Worm (Caenorhabditis elegans): Measurements from ENCODE around the gene icl-1.

Gene icl-1

ce11 chrV:689538-689937 lies 38.3 kb downstream of the icl-1 start:
- TF ChIP-seq egl-27 (tag; optimal IDR thresholded peaks at IDR 0.05) (no peak), C34F6.9 (tag; optimal IDR thresholded peaks at IDR 0.05) (no peak), gmeb-1 (tag; optimal IDR thresholded peaks at IDR 0.05) (no peak), blmp-1 (tag; optimal IDR thresholded peaks at IDR 0.05; ENCODE audit: insufficient read depth) (no peak), nhr-237 (tag; optimal IDR thresholded peaks at IDR 0.05) (no peak), ZK546.5 (tag; optimal IDR thresholded peaks at IDR 0.05) (no peak), nhr-23 (tag; optimal IDR thresholded peaks at IDR 0.05) (no peak), nhr-77 (tag; optimal IDR thresholded peaks at IDR 0.05) (no peak), peb-1 (tag; optimal IDR thresholded peaks at IDR 0.05) (no peak), dmd-4 (tag; optimal IDR thresholded peaks at IDR 0.05) (no peak), nhr-6 (tag; optimal IDR thresholded peaks at IDR 0.05) (no peak), sem-4 (tag; optimal IDR thresholded peaks at IDR 0.05) (no peak), ama-1 (optimal IDR thresholded peaks at IDR 0.05) (no peak), F13H6.1 (tag; optimal IDR thresholded peaks at IDR 0.05) (no peak), Y55F3AM.14 (GFP tag; optimal IDR thresholded peaks at IDR 0.05) (no peak), elt-3 (tag; optimal IDR thresholded peaks at IDR 0.05) (no peak), sma-9 (GFP tag; optimal IDR thresholded peaks at IDR 0.05) (no peak), sma-9 (tag; optimal IDR thresholded peaks at IDR 0.05) (no peak)

DNA sequence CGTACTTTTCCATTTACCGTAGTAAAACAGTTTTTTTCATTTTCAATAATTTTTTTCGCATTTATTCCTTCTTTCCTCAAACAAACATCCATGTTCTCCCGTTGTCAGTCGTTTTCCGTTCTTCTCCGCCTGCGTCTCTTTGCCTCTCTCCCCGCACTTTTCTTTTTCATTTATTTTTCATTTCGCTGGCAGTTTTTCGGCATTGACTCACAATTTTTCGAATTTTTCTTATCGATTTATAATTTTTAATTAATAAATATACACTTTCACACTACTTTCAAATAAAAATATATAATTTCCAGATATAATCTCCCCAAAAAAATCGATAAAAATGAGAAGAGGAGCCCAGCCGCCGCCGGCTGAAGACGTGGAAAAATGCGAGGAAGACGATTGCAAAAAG lies 40.4 kb downstream of the icl-1 start, which contains the start of gene H25P19.1:
Gene H25P19.1, plus strand, starts transcription at position 301 of the 400 bp plus-strand sequence.
- no peak for TF ChIP-seq unc-55 (GFP tag; optimal IDR thresholded peaks at IDR 0.05)
- TF ChIP-seq C34F6.9 (tag; optimal IDR thresholded peaks at IDR 0.05), result no peak
- TF ChIP-seq nhr-11 (tag; optimal IDR thresholded peaks at IDR 0.05), result no peak
- no peak for TF ChIP-seq sem-4 (tag; optimal IDR thresholded peaks at IDR 0.05)
- TF ChIP-seq nhr-21 (tag; optimal IDR thresholded peaks at IDR 0.05), result no peak
- no peak for TF ChIP-seq ZK546.5 (tag; optimal IDR thresholded peaks at IDR 0.05)
- no peak for TF ChIP-seq ztf-11 (tag; optimal IDR thresholded peaks at IDR 0.05)
- TF ChIP-seq R02D3.7 (tag; optimal IDR thresholded peaks at IDR 0.05), result no peak
- TF ChIP-seq elt-1 (tag; optimal IDR thresholded peaks at IDR 0.05), result no peak
- TF ChIP-seq zag-1 (tag; optimal IDR thresholded peaks at IDR 0.05), result no peak
- TF ChIP-seq nhr-6 (tag; optimal IDR thresholded peaks at IDR 0.05), result no peak

ce11 chrV:683858-684257 lies 43.9 kb downstream of the icl-1 start, which contains the start of gene F31F4.1:
TSS of gene F31F4.1 (plus strand) at chrV:684060.
- TF ChIP-seq nhr-129 (tag; optimal IDR thresholded peaks at IDR 0.05) (no peak), fos-1 (tag; optimal IDR thresholded peaks at IDR 0.05) (peak; percentile 29)

DNA sequence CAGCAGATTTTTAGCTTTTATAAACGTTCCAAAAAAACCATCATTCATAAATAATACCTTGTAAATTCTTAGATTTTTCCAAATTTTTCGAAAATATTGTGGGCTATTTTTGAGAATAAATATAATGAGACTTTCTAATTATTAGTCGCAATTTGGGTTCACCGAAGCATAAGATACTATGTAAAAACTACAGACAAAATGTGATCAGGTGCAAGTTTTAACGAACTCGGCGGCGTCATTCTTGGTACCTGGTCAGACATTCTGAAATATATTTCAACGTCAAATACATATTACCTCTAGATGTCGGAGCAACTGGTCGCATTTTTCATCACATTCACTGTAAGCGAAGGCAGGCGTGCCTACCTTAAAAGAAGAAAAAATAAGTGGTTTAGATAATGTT lies 45.8 kb downstream of the icl-1 start, which contains the start of gene srx-23:
Gene srx-23, plus strand, starts transcription at position 301 of the 400 bp plus-strand sequence.
- no peak for TF ChIP-seq elt-3 (tag; optimal IDR thresholded peaks at IDR 0.05)
- TF ChIP-seq dmd-4 (tag; optimal IDR thresholded peaks at IDR 0.05), result no peak
- TF ChIP-seq nhr-23 (tag; optimal IDR thresholded peaks at IDR 0.05), result no peak
- TF ChIP-seq C34F6.9 (tag; optimal IDR thresholded peaks at IDR 0.05), result no peak
- TF ChIP-seq zag-1 (tag; optimal IDR thresholded peaks at IDR 0.05), result no peak
- no peak for TF ChIP-seq peb-1 (tag; optimal IDR thresholded peaks at IDR 0.05)
- TF ChIP-seq nhr-21 (tag; optimal IDR thresholded peaks at IDR 0.05), result no peak
- TF ChIP-seq nhr-6 (tag; optimal IDR thresholded peaks at IDR 0.05), result no peak
- no peak for TF ChIP-seq unc-55 (GFP tag; optimal IDR thresholded peaks at IDR 0.05)

DNA sequence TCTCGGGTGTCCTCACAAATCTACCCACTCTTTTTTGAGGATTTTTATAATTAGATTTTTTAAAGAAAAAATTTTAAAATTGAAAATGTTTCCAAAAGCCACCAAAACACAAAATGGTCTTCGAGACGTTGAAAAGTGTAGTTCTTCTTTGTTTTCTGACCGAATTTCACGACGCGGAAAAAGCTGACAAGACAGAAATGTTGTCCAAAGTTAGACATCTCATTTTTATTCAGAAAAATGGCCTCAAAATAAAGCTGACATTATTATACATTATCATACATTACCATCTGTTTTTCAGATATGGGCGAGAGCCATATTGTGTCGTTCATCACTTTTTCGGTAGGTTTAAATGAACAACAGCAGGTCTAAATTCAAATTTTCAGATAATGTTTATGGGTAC lies 48.1 kb downstream of the icl-1 start, which contains the start of gene srx-22:
Gene srx-22, plus strand, starts transcription at position 301 of the 400 bp plus-strand sequence.
- TF ChIP-seq ztf-11 (tag; optimal IDR thresholded peaks at IDR 0.05), result no peak
- TF ChIP-seq elt-1 (tag; optimal IDR thresholded peaks at IDR 0.05), result no peak
- no peak for TF ChIP-seq nhr-12 (tag; optimal IDR thresholded peaks at IDR 0.05)
- no peak for TF ChIP-seq aly-2 (tag; optimal IDR thresholded peaks at IDR 0.05)
- no peak for TF ChIP-seq gmeb-1 (tag; optimal IDR thresholded peaks at IDR 0.05)
- no peak for TF ChIP-seq ceh-82 (tag; optimal IDR thresholded peaks at IDR 0.05)
- TF ChIP-seq lin-13 (GFP tag; optimal IDR thresholded peaks at IDR 0.05), result no peak
- TF ChIP-seq lin-39 (tag; optimal IDR thresholded peaks at IDR 0.05), result no peak
- no peak for TF ChIP-seq peb-1 (tag; optimal IDR thresholded peaks at IDR 0.05)
- no peak for TF ChIP-seq nhr-23 (tag; optimal IDR thresholded peaks at IDR 0.05)
- TF ChIP-seq ama-1 (optimal IDR thresholded peaks at IDR 0.05), result no peak
- no peak for TF ChIP-seq elt-3 (tag; optimal IDR thresholded peaks at IDR 0.05)
- no peak for TF ChIP-seq egl-27 (tag; optimal IDR thresholded peaks at IDR 0.05)
- no peak for TF ChIP-seq nhr-129 (tag; optimal IDR thresholded peaks at IDR 0.05)

ce11 chrV:676550-677084 lies 51.2 kb downstream of the icl-1 start, which contains the start of the genes fbxa-72 and srx-21:
TSS of gene fbxa-72 (minus strand) at chrV:676753.
TSS of gene srx-21 (plus strand) at chrV:677034.
- no peak for TF ChIP-seq egl-27 (tag; optimal IDR thresholded peaks at IDR 0.05)
- TF ChIP-seq nhr-25 (tag; optimal IDR thresholded peaks at IDR 0.05), result peak; percentile 42
- TF ChIP-seq blmp-1 (tag; optimal IDR thresholded peaks at IDR 0.05; ENCODE audit: insufficient read depth), result no peak
- peak; percentile 70 for TF ChIP-seq fos-1 (tag; optimal IDR thresholded peaks at IDR 0.05)
